Worm (Caenorhabditis elegans) whole organism, late embryonic: ENCODE measurements around the gene ttyh-1.

Source experiments
- C38D4.7 ChIP-seq: fragments of 200-800 bp; sonication (Bioruptor generic); optimal IDR thresholded peaks from 2 replicates; lab custom pipeline; 2018; ENCODE audit warnings: mild to moderate bottlenecking, missing genetic modification characterization, moderate library complexity, missing compliant biosample characterization
- Y22D7AL.16 ChIP-seq: sonication (generic microtip); optimal IDR thresholded peaks from 2 replicates; lab custom pipeline; 2016; ENCODE audit warnings: missing genetic modification characterization, missing compliant biosample characterization
- ama-1 ChIP-seq: fragments of 150-350 bp; optimal IDR thresholded peaks from 2 replicates; lab custom pipeline; 2014
- dmd-4 ChIP-seq: sonication (generic microtip); optimal IDR thresholded peaks from 2 replicates; lab custom pipeline; 2016; ENCODE audit warnings: borderline replicate concordance, missing genetic modification characterization, missing compliant biosample characterization
- fkh-10 ChIP-seq: fragments of 150-350 bp; optimal IDR thresholded peaks from 2 replicates; lab custom pipeline; 2014; ENCODE audit warnings: missing biosample characterization, missing genetic modification reagents, missing genetic modification characterization
- hlh-30 ChIP-seq: sonication (generic microtip); optimal IDR thresholded peaks from 2 replicates; lab custom pipeline; 2017; ENCODE audit warnings: antibody characterized with exemption, missing genetic modification characterization, missing compliant biosample characterization; ENCODE audit not compliant: insufficient read depth
- pqm-1 ChIP-seq: sonication (generic microtip); optimal IDR thresholded peaks from 2 replicates; lab custom pipeline; 2016; ENCODE audit warnings: missing genetic modification characterization, missing compliant biosample characterization
- tbx-2 ChIP-seq: sonication (generic microtip); optimal IDR thresholded peaks from 2 replicates; lab custom pipeline; 2016; ENCODE audit warnings: missing genetic modification characterization, missing compliant biosample characterization
- ttx-3 ChIP-seq: sonication (generic microtip); optimal IDR thresholded peaks from 2 replicates; lab custom pipeline; 2016; ENCODE audit warnings: missing genetic modification reagents, missing genetic modification characterization, missing compliant biosample characterization

DNA sequence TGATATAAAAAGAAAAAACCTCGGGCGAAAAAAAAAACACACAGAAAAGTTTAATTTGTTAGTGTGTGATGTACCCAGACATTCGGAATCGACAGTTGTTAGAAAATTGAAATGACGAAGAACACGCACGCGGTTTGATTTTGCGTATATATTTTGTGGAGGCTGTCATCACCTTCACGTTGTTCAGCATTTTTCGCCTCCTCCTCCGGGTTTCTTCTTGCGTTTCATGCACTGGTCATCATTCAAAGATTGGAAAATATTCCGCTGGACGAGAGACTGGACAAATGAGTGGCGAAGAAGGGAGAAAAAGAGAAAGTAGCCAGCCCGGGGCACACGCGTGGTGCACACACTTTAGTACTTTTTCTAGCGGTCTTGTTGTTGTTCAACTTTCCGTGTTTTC lies 23.6 kb upstream of the ttyh-1 start:
- TF ChIP-seq ama-1 (no peak), ttx-3 (tag; lab: Kevin White, UChicago) (no peak), hlh-30 (tag; lab: Kevin White, UChicago) (no peak), fkh-10 (GFP tag; lab: Kevin White, UChicago) (no peak), Y22D7AL.16 (no peak), dmd-4 (no peak), tbx-2 (no peak), pqm-1 (tag; lab: Kevin White, UChicago) (no peak), C38D4.7 (GFP tag; lab: Kevin White, UChicago) (no peak)
